Fruit fly (Drosophila melanogaster) ovary, adult (tissue): ENCODE measurements around the gene pira.
A peak's percentile ranks its signal among the peaks of the same experiment; 100 is the strongest.

Experiments used
- CG17801 ChIP-seq: fragments of 200-800 bp; optimal IDR thresholded peaks from 2 replicates; lab custom pipeline; 2019; ENCODE audit warnings: missing biosample characterization, mild to moderate bottlenecking, missing genetic modification characterization, moderate library complexity; ENCODE audit not compliant: partially characterized antibody

Gene pira

DNA sequence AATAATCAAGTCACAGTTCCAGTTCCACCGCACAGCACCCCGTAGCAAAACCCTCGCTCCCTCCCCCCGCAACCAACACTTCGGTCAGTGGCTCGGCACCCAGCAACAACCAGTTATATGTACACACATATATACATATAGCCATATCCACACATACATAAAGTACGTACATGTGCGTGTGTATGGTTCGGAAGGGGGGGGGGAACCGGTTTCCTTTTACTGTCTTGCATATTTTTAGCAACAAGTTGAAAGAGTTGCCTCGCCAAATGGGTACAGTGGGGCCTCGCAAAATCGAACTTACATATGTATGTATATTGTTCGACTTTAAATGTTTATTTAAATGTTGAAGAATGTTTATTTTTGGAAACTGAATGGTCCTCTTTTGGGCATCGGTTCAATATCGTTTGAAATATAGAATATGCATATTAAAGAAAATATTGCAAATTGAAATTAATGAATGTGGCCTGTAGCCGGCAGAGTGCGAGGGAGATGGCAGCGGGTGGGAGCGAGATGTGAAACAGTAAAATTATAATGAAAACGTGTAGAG lies 8.3 kb downstream of the pira start:
- peak; percentile 93 for TF ChIP-seq CG17801 (GFP tag; lab: Kevin White, UChicago)

DNA sequence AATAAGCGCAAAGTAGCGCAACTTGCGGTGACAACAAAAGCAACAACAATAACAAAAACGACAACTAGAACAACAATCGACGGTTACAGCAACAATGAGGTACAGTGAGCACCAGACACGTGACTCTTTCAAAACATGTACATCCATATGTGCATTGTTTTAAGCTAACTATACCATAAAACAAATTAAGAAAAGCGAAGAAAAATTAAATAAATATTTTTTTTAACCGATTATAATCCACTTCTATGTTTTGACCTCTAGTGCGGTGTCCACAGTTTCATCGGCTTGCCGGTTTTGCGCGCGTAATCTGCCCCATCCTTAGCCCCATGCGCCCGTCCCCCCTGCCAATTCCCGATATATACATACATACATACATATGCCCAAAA lies 9.1 kb downstream of the pira start:
- TF ChIP-seq CG17801 (GFP tag; lab: Kevin White, UChicago), result peak; percentile 94

DNA sequence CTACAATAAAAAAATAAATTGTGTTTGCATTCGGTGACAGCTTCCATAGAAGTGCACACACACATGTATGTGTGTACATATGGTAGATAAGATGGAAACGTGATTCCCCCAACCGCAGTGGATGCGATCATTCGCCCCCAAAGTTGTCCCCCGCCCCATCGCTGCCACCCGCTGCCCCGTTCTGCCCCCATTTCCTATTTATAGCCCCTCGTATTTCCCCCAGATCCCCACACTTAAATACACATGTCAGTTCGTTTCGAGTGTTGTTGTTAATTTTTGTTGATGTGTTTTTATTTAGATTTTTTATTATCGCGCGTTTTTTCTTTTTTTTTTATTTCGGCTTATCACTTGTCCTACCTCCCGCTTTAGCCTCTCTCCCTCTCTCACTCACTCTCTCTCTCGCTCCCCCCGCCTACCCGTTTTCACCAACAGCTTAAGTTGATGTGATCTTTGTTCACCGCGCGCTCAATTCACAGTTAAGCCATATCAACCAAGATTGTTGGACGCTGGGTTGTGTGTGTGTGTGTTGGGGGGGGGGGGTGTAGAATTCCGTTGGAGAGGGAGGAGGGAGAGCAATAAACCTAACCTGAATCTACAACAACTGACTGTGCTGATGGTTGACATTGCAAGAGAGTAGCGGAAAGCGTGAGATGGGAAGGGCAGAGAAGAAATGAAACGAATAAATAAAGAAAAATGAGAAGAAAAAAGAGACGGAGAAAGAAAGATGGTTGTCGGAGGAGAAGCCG lies 9.6 kb downstream of the pira start:
- no peak for TF ChIP-seq CG17801 (GFP tag; lab: Kevin White, UChicago)

- peak; percentile 99 for TF ChIP-seq CG17801 (GFP tag; lab: Kevin White, UChicago)
Observed at dm6 chrX:12752196-12752595, 11.2 kb downstream of the pira start.

- TF ChIP-seq CG17801 (GFP tag; lab: Kevin White, UChicago), result no peak
Observed at dm6 chrX:12751786-12752187, 11.6 kb downstream of the pira start.

- peak; percentile 100 for TF ChIP-seq CG17801 (GFP tag; lab: Kevin White, UChicago)
Observed at dm6 chrX:12750928-12751631, 12.3 kb downstream of the pira start.

DNA sequence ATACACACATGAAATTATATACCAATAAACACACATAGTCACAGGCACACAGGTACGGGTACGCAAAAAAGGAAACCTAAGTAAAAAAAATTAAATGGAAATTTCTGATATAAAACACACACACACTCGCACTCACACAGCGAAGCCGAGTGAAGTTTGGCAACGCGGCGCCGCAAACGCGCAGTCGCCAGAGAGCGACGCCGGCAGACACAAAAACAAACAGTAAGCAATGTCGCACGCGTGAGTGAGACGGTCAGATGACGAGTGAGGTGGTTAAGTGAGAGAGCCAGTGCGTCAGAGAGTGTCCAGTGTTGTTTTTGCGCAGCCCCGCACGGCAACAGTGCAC lies 12.9 kb downstream of the pira start:
- TF ChIP-seq CG17801 (GFP tag; lab: Kevin White, UChicago), result no peak

dm6 chrX:12749891-12750581 lies 13.4 kb downstream of the pira start:
- TF ChIP-seq CG17801 (GFP tag; lab: Kevin White, UChicago), result peak; percentile 91

DNA sequence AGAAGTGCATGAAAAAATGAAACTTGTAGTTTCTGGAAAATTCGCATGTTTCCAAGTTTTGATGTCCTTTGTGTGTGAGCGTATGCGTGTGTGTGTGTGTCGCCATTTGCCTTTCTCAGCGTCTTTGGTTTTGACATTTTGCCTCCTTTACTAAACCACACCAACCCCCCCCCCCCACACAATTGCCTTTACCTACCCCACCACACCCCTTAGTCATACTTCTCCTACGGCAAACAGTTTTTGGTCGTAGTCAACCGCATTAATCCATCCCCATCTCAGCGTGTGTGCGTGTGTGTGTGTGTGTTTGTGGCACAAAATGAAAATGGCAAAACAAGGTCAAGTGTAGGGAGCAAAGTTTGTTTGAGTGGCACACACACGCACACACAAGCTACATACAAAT lies 14.4 kb downstream of the pira start:
- TF ChIP-seq CG17801 (GFP tag; lab: Kevin White, UChicago), result no peak

DNA sequence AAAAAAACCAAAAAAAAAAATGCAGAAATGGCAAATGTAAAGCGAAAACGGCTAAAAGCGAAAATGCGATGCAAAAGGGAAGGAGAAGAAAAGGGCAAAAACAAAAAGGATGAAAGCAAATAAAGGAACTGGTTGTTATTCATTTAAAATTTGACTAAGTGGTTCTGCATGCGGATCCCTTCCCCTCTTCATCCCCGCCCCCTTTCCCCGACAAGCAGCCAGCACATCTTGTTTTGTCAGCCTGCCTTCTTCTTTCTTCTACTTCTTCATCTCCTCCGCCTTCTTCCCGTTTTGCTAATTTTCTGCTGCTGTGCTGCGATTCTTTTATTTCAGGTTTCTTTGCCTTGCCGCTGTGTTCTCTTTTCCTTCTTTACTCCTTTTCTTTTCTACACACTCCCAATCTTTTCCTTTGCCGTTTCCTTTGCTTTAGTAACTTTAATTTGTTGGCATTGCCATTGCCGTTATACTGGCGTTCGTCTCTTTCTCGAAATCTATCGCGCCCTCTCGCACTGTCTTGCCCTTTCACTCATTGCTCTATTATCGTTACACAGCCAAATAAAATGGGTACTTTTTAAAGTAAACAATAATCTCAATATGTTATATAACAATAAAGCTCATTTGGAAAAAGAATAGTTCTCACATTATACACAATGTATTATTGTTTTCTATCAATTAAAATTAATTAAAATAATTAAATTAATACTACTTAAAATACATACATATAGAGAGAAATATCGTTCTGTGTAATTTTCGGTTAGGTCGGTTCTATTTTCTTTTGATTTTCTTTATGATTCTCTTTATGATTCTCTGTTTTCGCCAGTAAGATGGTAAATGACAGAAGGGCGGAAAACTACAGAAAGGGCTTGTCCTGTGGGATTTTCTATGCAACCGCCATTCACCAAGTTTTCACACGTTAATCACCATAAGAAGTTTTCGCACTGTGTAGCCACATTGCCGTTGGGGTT lies 15.4 kb downstream of the pira start:
- TF ChIP-seq CG17801 (GFP tag; lab: Kevin White, UChicago), result peak; percentile 91

dm6 chrX:12745117-12745516 lies 18.3 kb downstream of the pira start:
- TF ChIP-seq CG17801 (GFP tag; lab: Kevin White, UChicago), result no peak

dm6 chrX:12744026-12744688 lies 19.3 kb downstream of the pira start, which contains the start of gene CG4004:
Gene CG4004, plus strand, starts transcription at chrX:12744212.
- no peak for TF ChIP-seq CG17801 (GFP tag; lab: Kevin White, UChicago)

- no peak for TF ChIP-seq CG17801 (GFP tag; lab: Kevin White, UChicago)
Observed at dm6 chrX:12743296-12743695, 20.1 kb downstream of the pira start.

DNA sequence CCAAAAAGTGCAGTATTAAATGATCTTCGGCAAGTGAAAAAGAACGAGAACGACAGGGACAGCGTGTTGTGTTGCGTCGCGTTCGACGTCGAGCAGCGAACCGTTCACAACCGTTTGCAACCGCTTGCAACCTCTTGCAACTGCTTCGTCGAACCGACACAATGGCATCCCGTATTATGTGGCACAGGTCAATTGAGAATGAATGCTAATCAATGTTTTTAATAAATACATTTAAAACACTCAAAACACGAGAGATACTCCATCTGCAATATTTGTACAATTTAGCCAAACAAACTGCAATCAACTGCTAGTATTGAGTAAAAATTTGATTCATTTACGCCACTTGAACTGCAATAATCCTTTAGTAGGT lies 20.8 kb downstream of the pira start:
- TF ChIP-seq CG17801 (GFP tag; lab: Kevin White, UChicago), result no peak
